Fruit fly (Drosophila melanogaster): ENCODE results near the gene cl.

Gene cl

DNA sequence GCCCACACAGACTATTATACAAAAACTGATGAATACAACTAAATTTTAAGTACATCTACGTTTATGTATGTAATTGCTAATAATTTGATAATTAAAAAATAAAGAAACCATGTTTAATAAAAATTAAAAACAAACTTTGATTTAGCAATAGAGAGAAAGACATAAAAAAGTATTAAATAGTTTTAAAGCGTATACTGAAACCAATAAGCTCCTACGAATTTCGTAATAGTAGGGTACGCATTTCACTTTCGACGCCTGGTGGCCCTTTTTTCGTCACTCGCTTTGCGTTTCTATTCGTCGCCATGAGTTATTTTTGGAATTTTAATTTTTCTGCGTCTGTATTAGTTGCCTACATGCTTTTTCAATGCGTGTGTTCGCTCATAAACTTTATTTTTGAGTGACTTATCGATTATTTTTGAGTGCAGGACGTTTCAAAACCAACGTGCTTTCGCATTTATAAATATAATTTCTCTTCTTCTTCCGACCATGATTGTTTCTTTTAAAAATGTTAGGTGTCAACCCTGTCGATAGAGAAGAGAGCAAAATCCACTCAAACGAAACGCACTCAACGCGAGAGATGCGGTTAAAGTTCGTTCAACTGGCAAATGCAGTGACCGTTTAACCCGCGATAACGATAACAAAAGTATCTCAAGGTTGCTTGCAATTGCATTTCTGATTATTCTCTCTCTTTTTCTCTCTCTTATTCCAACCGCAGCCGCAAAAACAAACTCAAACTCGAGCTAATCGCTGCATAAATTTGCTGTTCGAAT, 26.8 kb downstream of the cl start, which contains the start of gene Oscillin (continued):
- TF ChIP-seq CG6808 (GFP tag; optimal IDR thresholded peaks at IDR 0.05) (peak; percentile 77), CG31627 (GFP tag; optimal IDR thresholded peaks at IDR 0.05) (peak; percentile 68), Eip78C (GFP tag) (peak; percentile 96), cyc (GFP tag; optimal IDR thresholded peaks at IDR 0.05) (peak; percentile 65), CG16779 (tag; optimal IDR thresholded peaks at IDR 0.05) (peak; percentile 22), fkh (GFP tag; optimal IDR thresholded peaks at IDR 0.05) (no peak), acj6 (GFP tag; optimal IDR thresholded peaks at IDR 0.05) (peak; percentile 79), CG7368 (GFP tag; optimal IDR thresholded peaks at IDR 0.05) (peak; percentile 56), Eip75B (GFP tag; optimal IDR thresholded peaks at IDR 0.05) (peak; percentile 70), eg (GFP tag; IDR thresholded peaks at IDR 0.05) (peak; percentile 86), CG8632 (GFP tag; optimal IDR thresholded peaks at IDR 0.05) (peak; percentile 70), salr (GFP tag; optimal IDR thresholded peaks at IDR 0.05) (peak in 1 of 2 experiments; percentile 67), CG8119 (GFP tag; IDR thresholded peaks at IDR 0.05) (peak; percentile 57; the same call in 1 of the 3 replicates), Ets96B (tag; optimal IDR thresholded peaks at IDR 0.05) (peak; percentile 81), CG4318 (GFP tag; optimal IDR thresholded peaks at IDR 0.05) (no peak), CG34406 (GFP tag; optimal IDR thresholded peaks at IDR 0.05) (peak; percentile 65), Hr39 (GFP tag; optimal IDR thresholded peaks at IDR 0.05) (peak; percentile 27), vri (GFP tag; optimal IDR thresholded peaks at IDR 0.05) (peak; percentile 39), Sox14 (GFP tag; optimal IDR thresholded peaks at IDR 0.05) (peak; percentile 38), CG10669 (GFP tag; optimal IDR thresholded peaks at IDR 0.05) (peak; percentile 62), net (GFP tag; optimal IDR thresholded peaks at IDR 0.05) (peak; percentile 80), pdm3 (GFP tag; optimal IDR thresholded peaks at IDR 0.05) (peak; percentile 39), Lpt (GFP tag; optimal IDR thresholded peaks at IDR 0.05) (no peak), svp (GFP tag) (peak; percentile 96), Sox102F (GFP tag; optimal IDR thresholded peaks at IDR 0.05) (peak; percentile 36), Ets21C (GFP tag; optimal IDR thresholded peaks at IDR 0.05) (no peak), CG9139 (GFP tag; optimal IDR thresholded peaks at IDR 0.05) (no peak), CG11902 (GFP tag; optimal IDR thresholded peaks at IDR 0.05) (peak; percentile 52), achi (GFP tag; optimal IDR thresholded peaks at IDR 0.05) (peak; percentile 78), CG6163 (GFP tag; IDR thresholded peaks at IDR 0.05) (peak; percentile 79), CG1621 (tag; optimal IDR thresholded peaks at IDR 0.05) (no peak), Smox (GFP tag; optimal IDR thresholded peaks at IDR 0.05) (peak; percentile 65), CG32006 (GFP tag; optimal IDR thresholded peaks at IDR 0.05) (peak; percentile 78), Sox15 (GFP tag; optimal IDR thresholded peaks at IDR 0.05) (peak; percentile 55), CG6276 (GFP tag; optimal IDR thresholded peaks at IDR 0.05) (peak; percentile 55), Gug (GFP tag; IDR thresholded peaks at IDR 0.05) (peak; percentile 63)

DNA sequence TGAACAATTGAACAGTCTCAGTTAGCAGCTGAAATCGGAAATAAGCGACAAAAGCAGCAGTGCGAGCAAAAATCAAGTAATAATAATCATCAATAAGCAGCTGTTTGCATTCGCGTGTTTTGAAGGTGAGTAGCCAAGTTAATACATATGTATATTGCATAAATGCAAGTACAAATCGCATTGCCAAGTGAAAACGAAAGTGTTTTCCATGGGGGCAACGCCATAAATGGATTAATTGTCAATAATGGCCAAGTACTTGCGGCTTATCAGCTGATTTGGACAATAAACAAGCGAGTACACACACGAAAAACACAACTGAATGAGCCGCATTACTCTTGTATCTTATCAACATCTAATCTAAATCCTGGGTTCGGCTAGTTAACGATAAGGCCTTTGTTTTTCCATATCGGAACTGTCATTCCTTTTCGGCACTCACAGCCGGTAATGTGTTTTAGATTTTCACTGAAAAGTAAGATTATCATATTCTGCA, 27.4 kb downstream of the cl start:
- TF ChIP-seq lz (GFP tag; optimal IDR thresholded peaks at IDR 0.05): no peak
- peak; percentile 5 for TF ChIP-seq vri (GFP tag; optimal IDR thresholded peaks at IDR 0.05)
- TF ChIP-seq Eip93F (GFP tag; optimal IDR thresholded peaks at IDR 0.05): peak; percentile 25
- no peak for TF ChIP-seq CG15336 (GFP tag; IDR thresholded peaks at IDR 0.05)
- TF ChIP-seq CG11902 (GFP tag; optimal IDR thresholded peaks at IDR 0.05): no peak
- TF ChIP-seq svp (GFP tag): peak; percentile 62
- no peak for TF ChIP-seq cyc (GFP tag; optimal IDR thresholded peaks at IDR 0.05)
- peak; percentile 1 for TF ChIP-seq Blimp-1 (GFP tag; optimal IDR thresholded peaks at IDR 0.05)
- TF ChIP-seq CG16779 (tag; optimal IDR thresholded peaks at IDR 0.05): no peak

Measured in whole organism, prepupa.